Worm (Caenorhabditis elegans): ENCODE measurements around the gene srt-33.

ce11 chrV:14319101-14319781 lies 39.6 kb upstream of the srt-33 start, which contains the start of gene F47B8.13:
- TF ChIP-seq egl-27 (tag; optimal IDR thresholded peaks at IDR 0.05) (no peak), R02D3.7 (tag; optimal IDR thresholded peaks at IDR 0.05) (no peak), jun-1 (tag; optimal IDR thresholded peaks at IDR 0.05) (no peak), ama-1 (optimal IDR thresholded peaks at IDR 0.05) (no peak), nhr-76 (tag; optimal IDR thresholded peaks at IDR 0.05) (no peak)
